Worm (Caenorhabditis elegans): ENCODE data around the gene T28A8.2.

- TF ChIP-seq Y55F3AM.14 (GFP tag; optimal IDR thresholded peaks at IDR 0.05) (no peak), blmp-1 (tag; optimal IDR thresholded peaks at IDR 0.05; ENCODE audit: insufficient read depth) (no peak), nhr-25 (tag; optimal IDR thresholded peaks at IDR 0.05) (no peak), sma-3 (GFP tag; optimal IDR thresholded peaks at IDR 0.05) (no peak), ZK546.5 (tag; optimal IDR thresholded peaks at IDR 0.05) (no peak), fos-1 (tag; optimal IDR thresholded peaks at IDR 0.05) (no peak), sem-4 (tag; optimal IDR thresholded peaks at IDR 0.05) (no peak), lin-13 (GFP tag; optimal IDR thresholded peaks at IDR 0.05) (no peak), ztf-4 (tag; optimal IDR thresholded peaks at IDR 0.05) (no peak)
Measured at ce11 chrIII:13525118-13525839, 29.8 kb upstream of the T28A8.2 start.

Data from whole organism, L2 larva.